Fruit fly (Drosophila melanogaster) whole organism, adult: ENCODE data around the gene RhoGEF64C.

Source experiments
- CG14711 ChIP-seq: fragments of 200-800 bp; sonication (Bioruptor generic); optimal IDR thresholded peaks from 2 replicates; lab custom pipeline; 2018; ENCODE audit warnings: missing biosample characterization, mild to moderate bottlenecking, missing genetic modification characterization, moderate library complexity
- CG1620 ChIP-seq: fragments of 200-800 bp; sonication (Bioruptor generic); optimal IDR thresholded peaks from 2 replicates; lab custom pipeline; 2016; ENCODE audit warnings: missing biosample characterization, missing genetic modification characterization
- CG5204 ChIP-seq: fragments of 200-800 bp; sonication (Bioruptor generic); optimal IDR thresholded peaks from 2 replicates; lab custom pipeline; 2016; ENCODE audit warnings: missing biosample characterization, missing genetic modification characterization
- Hr96 ChIP-seq: fragments of 200-800 bp; sonication (Bioruptor generic); optimal IDR thresholded peaks from 2 replicates; lab custom pipeline; 2016; ENCODE audit warnings: missing biosample characterization, missing genetic modification characterization
- Mnt ChIP-seq: fragments of 200-800 bp; sonication (Bioruptor generic); optimal IDR thresholded peaks from 2 replicates; lab custom pipeline; 2016; ENCODE audit warnings: missing biosample characterization, mild to moderate bottlenecking, missing genetic modification characterization
- cnc ChIP-seq, 2 experiments: fragments of >200 bp; optimal IDR thresholded peaks; 2 replicates each; lab custom pipeline; 2017
- ovo ChIP-seq: fragments of 200-800 bp; sonication (Bioruptor generic); optimal IDR thresholded peaks from 2 replicates; lab custom pipeline; 2016; ENCODE audit warnings: missing biosample characterization, missing genetic modification characterization
- pad ChIP-seq: fragments of 200-800 bp; sonication (Bioruptor generic); optimal IDR thresholded peaks from 3 replicates; lab custom pipeline; 2017; ENCODE audit warnings: missing biosample characterization, missing genetic modification characterization, mild to moderate bottlenecking, moderate library complexity, missing genetic modification reagents
- tj ChIP-seq: fragments of 200-800 bp; sonication (Bioruptor generic); optimal IDR thresholded peaks from 3 replicates; lab custom pipeline; 2017; ENCODE audit warnings: missing biosample characterization, mild to moderate bottlenecking, missing genetic modification characterization, moderate library complexity

DNA sequence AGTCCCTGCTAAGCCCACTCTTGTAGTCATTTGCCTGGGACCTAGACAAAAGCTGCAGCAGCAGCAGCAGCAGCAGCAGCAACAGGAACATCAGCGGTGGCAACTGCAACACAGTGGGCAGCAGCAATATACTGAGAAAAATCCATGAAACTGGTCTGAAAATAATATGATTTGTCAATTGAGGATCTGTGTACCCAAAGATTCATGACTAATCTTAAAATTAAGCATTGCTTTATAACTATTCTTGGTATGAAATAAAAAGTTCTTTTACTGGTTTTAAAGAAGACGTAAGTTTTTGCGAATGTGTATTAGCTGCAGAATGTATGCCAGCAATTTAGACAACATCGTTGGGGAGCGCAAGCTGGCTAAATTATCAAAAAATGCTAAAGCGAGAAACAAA, 39.1 kb downstream of the RhoGEF64C start:
- TF ChIP-seq Mnt (GFP tag; lab: Kevin White, UChicago): no peak
- TF ChIP-seq CG14711 (tag; lab: Kevin White, UChicago): no peak
- TF ChIP-seq tj (GFP tag; lab: Kevin White, UChicago): no peak
- no peak for TF ChIP-seq Hr96 (GFP tag; lab: Kevin White, UChicago)
- no peak for TF ChIP-seq CG5204 (GFP tag; lab: Kevin White, UChicago)
- no peak for TF ChIP-seq cnc (optimal IDR thresholded peaks at IDR 0.05; lab: Kevin White, UChicago)
- no peak for TF ChIP-seq CG1620
- no peak for TF ChIP-seq pad (GFP tag; lab: Kevin White, UChicago)
- no peak for TF ChIP-seq ovo
